Worm (Caenorhabditis elegans): Measurements from ENCODE around the gene hpo-26.

hpo-26 gene

ce11 chrV:6514887-6515324, 18.0 kb downstream of the hpo-26 start, which contains the start of gene dpy-11 (continued):
- TF ChIP-seq hmg-1.1 (GFP tag; IDR thresholded peaks at IDR 0.05) (peak; percentile 45), dve-1 (tag; optimal IDR thresholded peaks at IDR 0.05; ENCODE audit: insufficient read depth) (peak; percentile 57), ctbp-1 (GFP tag; IDR thresholded peaks at IDR 0.05) (0 out of 2 replicates have a peak, but pooled peaks have one; percentile 36), spr-1 (tag; optimal IDR thresholded peaks at IDR 0.05) (peak; percentile 53), nhr-28 (tag; optimal IDR thresholded peaks at IDR 0.05) (peak; percentile 36), nhr-42 (GFP tag; IDR thresholded peaks at IDR 0.05) (no peak), R02D3.7 (tag; optimal IDR thresholded peaks at IDR 0.05) (no peak), nhr-102 (tag; optimal IDR thresholded peaks at IDR 0.05) (peak; percentile 29), D1046.2 (GFP tag; IDR thresholded peaks at IDR 0.05) (no peak), nhr-76 (tag; optimal IDR thresholded peaks at IDR 0.05) (no peak), snpc-4 (tag; optimal IDR thresholded peaks at IDR 0.05) (no peak), spr-3 (GFP tag; optimal IDR thresholded peaks at IDR 0.05) (peak; percentile 12), lin-1 (GFP tag; IDR thresholded peaks at IDR 0.05) (0 out of 2 replicates have a peak, but pooled peaks have one; percentile 15), nhr-77 (tag; optimal IDR thresholded peaks at IDR 0.05) (peak; percentile 39), nhr-237 (tag; optimal IDR thresholded peaks at IDR 0.05) (no peak), arid-1 (GFP tag; conservative IDR thresholded peaks at IDR 0.05) (no peak), lin-15B (tag; optimal IDR thresholded peaks at IDR 0.05) (no peak), dmd-9 (GFP tag; IDR thresholded peaks at IDR 0.05) (no peak), madf-9 (GFP tag; conservative IDR thresholded peaks at IDR 0.05) (peak; percentile 59; the same call in 1 of the 2 replicates), saeg-2 (GFP tag; IDR thresholded peaks at IDR 0.05) (no peak), nhr-111 (GFP tag; optimal IDR thresholded peaks at IDR 0.05) (no peak), nhr-41 (GFP tag; IDR thresholded peaks at IDR 0.05) (no peak), mxl-2 (GFP tag; conservative IDR thresholded peaks at IDR 0.05) (0 out of 2 replicates have a peak, but pooled peaks have one; percentile 7), daf-16 (GFP tag; optimal IDR thresholded peaks at IDR 0.05) (peak in 1 of 2 experiments; percentile 30), daf-16 (tag; optimal IDR thresholded peaks at IDR 0.05) (peak; percentile 21), ceh-32 (tag; optimal IDR thresholded peaks at IDR 0.05; ENCODE audit: poor library complexity) (no peak), attf-4 (tag; optimal IDR thresholded peaks at IDR 0.05) (no peak), zfp-2 (tag; optimal IDR thresholded peaks at IDR 0.05) (no peak), php-3 (GFP tag; IDR thresholded peaks at IDR 0.05) (0 out of 2 replicates have a peak, but pooled peaks have one; percentile 8), zfp-3 (GFP tag; conservative IDR thresholded peaks at IDR 0.05) (peak; percentile 93)

- peak in 1 of 2 experiments; percentile 95 for TF ChIP-seq unc-62 (GFP tag; optimal IDR thresholded peaks at IDR 0.05 in 1 of 2)
- TF ChIP-seq unc-62 (tag; optimal IDR thresholded peaks at IDR 0.05) = no peak
- TF ChIP-seq hlh-11 (tag; optimal IDR thresholded peaks at IDR 0.05) = no peak
- TF ChIP-seq gei-8 (GFP tag; optimal IDR thresholded peaks at IDR 0.05) = no peak
- no peak for TF ChIP-seq rbr-2 (tag; optimal IDR thresholded peaks at IDR 0.05)
- TF ChIP-seq duxl-1 (tag; optimal IDR thresholded peaks at IDR 0.05; ENCODE audit: poor library complexity) = no peak
- TF ChIP-seq mxl-2 (GFP tag; conservative IDR thresholded peaks at IDR 0.05) = no peak
Observed at ce11 chrV:6513786-6514430, 19.0 kb downstream of the hpo-26 start.

ce11 chrV:6513356-6513755, 19.5 kb downstream of the hpo-26 start:
- peak; percentile 29 for TF ChIP-seq hlh-11 (tag; optimal IDR thresholded peaks at IDR 0.05)
- no peak for TF ChIP-seq mdl-1 (tag; optimal IDR thresholded peaks at IDR 0.05)
- TF ChIP-seq nhr-28 (tag; optimal IDR thresholded peaks at IDR 0.05) = peak; percentile 6
- TF ChIP-seq aha-1 (tag) = no peak
- peak; percentile 17; the same call in 1 of the 2 replicates for TF ChIP-seq lin-38 (GFP tag; IDR thresholded peaks at IDR 0.05)
- TF ChIP-seq mxl-3 (GFP tag; optimal IDR thresholded peaks at IDR 0.05) = peak; percentile 63
- peak; percentile 2 for TF ChIP-seq nhr-48 (tag; optimal IDR thresholded peaks at IDR 0.05)
- TF ChIP-seq vab-7 (GFP tag; IDR thresholded peaks at IDR 0.05) = no peak
- 0 out of 2 replicates have a peak, but pooled peaks have one; percentile 7 for TF ChIP-seq ctbp-1 (GFP tag; IDR thresholded peaks at IDR 0.05)
- 0 out of 2 replicates have a peak, but pooled peaks have one; percentile 8 for TF ChIP-seq set-16 (GFP tag; IDR thresholded peaks at IDR 0.05)
